Fruit fly (Drosophila melanogaster): ENCODE measurements around the gene Nop56.

Gene Nop56

DNA sequence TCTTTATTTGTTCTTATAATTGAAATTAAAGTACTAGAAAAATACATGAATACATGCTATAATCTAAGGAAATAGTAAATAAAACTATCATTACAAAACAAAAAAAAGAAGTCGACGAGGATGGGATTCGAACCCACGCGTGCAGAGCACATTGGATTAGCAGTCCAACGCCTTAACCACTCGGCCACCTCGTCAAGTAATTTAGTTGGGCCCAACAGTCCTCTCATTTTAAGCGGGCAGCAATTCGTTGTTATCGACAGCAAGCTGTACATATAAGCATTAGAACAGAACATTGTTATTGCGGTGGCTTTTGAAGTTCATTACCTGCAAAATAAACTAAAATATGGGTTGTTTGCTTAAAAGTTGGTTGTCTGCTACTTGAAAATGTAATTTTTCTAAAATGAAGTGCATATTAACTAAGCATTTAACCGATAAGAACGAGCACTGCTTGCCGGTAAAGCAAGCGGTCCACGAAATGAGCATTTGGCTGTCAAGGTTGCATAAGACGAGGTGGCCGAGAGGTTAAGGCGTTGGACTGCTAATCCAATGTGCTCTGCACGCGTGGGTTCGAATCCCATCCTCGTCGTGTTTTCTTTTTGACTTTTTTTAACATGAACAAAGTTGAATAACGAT, 23.7 kb downstream of the Nop56 start (continued):
- TF ChIP-seq toy (GFP tag; IDR thresholded peaks at IDR 0.05) (no peak), CG8290 (GFP tag; optimal IDR thresholded peaks at IDR 0.05) (no peak), CG8290 (tag; optimal IDR thresholded peaks at IDR 0.05) (peak in 1 of 2 experiments; percentile 16), ewg (GFP tag; optimal IDR thresholded peaks at IDR 0.05) (no peak), Ets97D (GFP tag; optimal IDR thresholded peaks at IDR 0.05) (no peak), Nf-YC (tag; optimal IDR thresholded peaks at IDR 0.05) (no peak), Poxn (GFP tag; IDR thresholded peaks at IDR 0.05) (no peak), prd (optimal IDR thresholded peaks at IDR 0.05) (no peak), prd (GFP tag; IDR thresholded peaks at IDR 0.05) (no peak), mld (GFP tag; IDR thresholded peaks at IDR 0.05; ENCODE audit: partially characterized antibody) (peak; percentile 93), HLH4C (GFP tag; IDR thresholded peaks at IDR 0.05; ENCODE audit: partially characterized antibody) (peak; percentile 83), Rx (GFP tag; IDR thresholded peaks at IDR 0.05) (no peak), CG4424 (GFP tag; optimal IDR thresholded peaks at IDR 0.05) (no peak), knrl (GFP tag; IDR thresholded peaks at IDR 0.05; ENCODE audit: partially characterized antibody) (peak; percentile 67), CG1529 (GFP tag; optimal IDR thresholded peaks at IDR 0.05) (no peak), tio (GFP tag; optimal IDR thresholded peaks at IDR 0.05) (no peak), HLH3B (GFP tag; IDR thresholded peaks at IDR 0.05) (no peak), CG12299 (tag; optimal IDR thresholded peaks at IDR 0.05) (no peak), fd96Cb (tag; optimal IDR thresholded peaks at IDR 0.05) (no peak), emc (GFP tag; optimal IDR thresholded peaks at IDR 0.05) (no peak), pfk (GFP tag; optimal IDR thresholded peaks at IDR 0.05) (no peak), nerfin-2 (GFP tag; IDR thresholded peaks at IDR 0.05; ENCODE audit: partially characterized antibody) (peak; percentile 86), CG1024 (GFP tag; IDR thresholded peaks at IDR 0.05) (no peak), CG4404 (GFP tag; IDR thresholded peaks at IDR 0.05) (no peak), Myb (GFP tag; optimal IDR thresholded peaks at IDR 0.05) (no peak), NC2α (GFP tag; optimal IDR thresholded peaks at IDR 0.05) (no peak), CG31365 (tag; optimal IDR thresholded peaks at IDR 0.05) (peak; percentile 99), CG17328 (GFP tag; IDR thresholded peaks at IDR 0.05) (0 out of 2 replicates have a peak, but pooled peaks have one; percentile 20), Ssrp (tag; optimal IDR thresholded peaks at IDR 0.05) (no peak), disco-r (GFP tag; optimal IDR thresholded peaks at IDR 0.05) (no peak), CG42726 (GFP tag; IDR thresholded peaks at IDR 0.05; ENCODE audit: partially characterized antibody) (peak; percentile 96), C15 (GFP tag; IDR thresholded peaks at IDR 0.05) (no peak), amos (GFP tag; IDR thresholded peaks at IDR 0.05; ENCODE audit: partially characterized antibody) (peak; percentile 77), CG13424 (tag; optimal IDR thresholded peaks at IDR 0.05) (no peak), HLH54F (GFP tag; optimal IDR thresholded peaks at IDR 0.05) (no peak), Mad (GFP tag; optimal IDR thresholded peaks at IDR 0.05) (no peak), CG15073 (GFP tag; optimal IDR thresholded peaks at IDR 0.05) (no peak), sens (GFP tag) (peak; percentile 68), Doc2 (GFP tag; IDR thresholded peaks at IDR 0.05) (no peak), HmgD (GFP tag; optimal IDR thresholded peaks at IDR 0.05) (no peak), CG2199 (GFP tag; IDR thresholded peaks at IDR 0.05) (no peak), CG14965 (GFP tag; optimal IDR thresholded peaks at IDR 0.05; ENCODE audit: borderline replicate concordance) (no peak), Dll (GFP tag; IDR thresholded peaks at IDR 0.05; ENCODE audit: partially characterized antibody) (0 out of 4 replicates have a peak, but pooled peaks have one; percentile 56), NFAT (GFP tag; IDR thresholded peaks at IDR 0.05) (no peak), chif (GFP tag; optimal IDR thresholded peaks at IDR 0.05) (no peak), CG6791 (GFP tag; IDR thresholded peaks at IDR 0.05; ENCODE audit: partially characterized antibody) (peak; percentile 94), dan (GFP tag; IDR thresholded peaks at IDR 0.05) (no peak), zfh2 (GFP tag; optimal IDR thresholded peaks at IDR 0.05) (no peak), tup (GFP tag; optimal IDR thresholded peaks at IDR 0.05) (no peak), CG15601 (tag; optimal IDR thresholded peaks at IDR 0.05) (no peak), CG3163 (GFP tag; optimal IDR thresholded peaks at IDR 0.05) (no peak)

All from whole organism, embryonic.